Worm (Caenorhabditis elegans): ENCODE data around the gene B0478.3.

B0478.3 gene

ce11 chrIV:6920063-6920462 is 44.3 kb downstream of the B0478.3 start, which contains the start of gene T22D1.18:
T22D1.18 (minus strand) TSS chrIV:6920163.
- no peak for TF ChIP-seq rpc-1 (optimal IDR thresholded peaks at IDR 0.05)
- TF ChIP-seq rpc-1 (tag; optimal IDR thresholded peaks at IDR 0.05): no peak
- TF ChIP-seq hmg-1.2 (GFP tag; IDR thresholded peaks at IDR 0.05): no peak
- no peak for TF ChIP-seq atf-7 (tag; optimal IDR thresholded peaks at IDR 0.05)
- TF ChIP-seq lin-40 (tag; optimal IDR thresholded peaks at IDR 0.05): no peak
- no peak for TF ChIP-seq bed-1 (GFP tag; IDR thresholded peaks at IDR 0.05)
- TF ChIP-seq sea-2 (GFP tag; IDR thresholded peaks at IDR 0.05): no peak
- no peak for TF ChIP-seq Y67H2A.10 (GFP tag; conservative IDR thresholded peaks at IDR 0.05)
- no peak for TF ChIP-seq ztf-25 (GFP tag; IDR thresholded peaks at IDR 0.05)
- TF ChIP-seq somi-1 (GFP tag; optimal IDR thresholded peaks at IDR 0.05): no peak
- TF ChIP-seq lag-1 (GFP tag; IDR thresholded peaks at IDR 0.05): no peak
- TF ChIP-seq cebp-2 (GFP tag; IDR thresholded peaks at IDR 0.05): no peak
- no peak for TF ChIP-seq T26A5.8 (tag; optimal IDR thresholded peaks at IDR 0.05)
- TF ChIP-seq rcor-1 (GFP tag; IDR thresholded peaks at IDR 0.05): no peak

- TF ChIP-seq lsl-1 (GFP tag; optimal IDR thresholded peaks at IDR 0.05): peak; percentile 65
- peak; percentile 53 for TF ChIP-seq tlf-1 (GFP tag; optimal IDR thresholded peaks at IDR 0.05)
- no peak for TF ChIP-seq repo-1 (tag; optimal IDR thresholded peaks at IDR 0.05)
- 0 out of 2 replicates have a peak, but pooled peaks have one; percentile 35 for TF ChIP-seq Y95B8A.8 (GFP tag; IDR thresholded peaks at IDR 0.05)
- peak; percentile 62 for TF ChIP-seq Y53G8AR.9 (GFP tag; conservative IDR thresholded peaks at IDR 0.05)
- TF ChIP-seq attf-6 (GFP tag; IDR thresholded peaks at IDR 0.05): 0 out of 2 replicates have a peak, but pooled peaks have one; percentile 19
- peak; percentile 52 for TF ChIP-seq ZK185.1 (tag; optimal IDR thresholded peaks at IDR 0.05; ENCODE audit: poor library complexity, severe bottlenecking)
- no peak for TF ChIP-seq ceh-27 (GFP tag; optimal IDR thresholded peaks at IDR 0.05)
- TF ChIP-seq him-1 (tag; optimal IDR thresholded peaks at IDR 0.05): peak; percentile 66
- no peak for TF ChIP-seq fkh-3 (tag; optimal IDR thresholded peaks at IDR 0.05)
- TF ChIP-seq nhr-80 (tag; optimal IDR thresholded peaks at IDR 0.05): peak; percentile 56
- TF ChIP-seq pha-4 (tag; optimal IDR thresholded peaks at IDR 0.05): peak; percentile 49
- no peak for TF ChIP-seq ccch-3 (GFP tag; optimal IDR thresholded peaks at IDR 0.05)
- no peak for TF ChIP-seq hrde-1 (tag; optimal IDR thresholded peaks at IDR 0.05; ENCODE audit: borderline replicate concordance)
- no peak for TF ChIP-seq unc-130 (GFP tag; optimal IDR thresholded peaks at IDR 0.05)
- TF ChIP-seq ceh-58 (GFP tag; IDR thresholded peaks at IDR 0.05): no peak
- no peak; the same call in 1 of the 2 replicates for TF ChIP-seq madf-8 (GFP tag; conservative IDR thresholded peaks at IDR 0.05)
- TF ChIP-seq let-607 (tag; optimal IDR thresholded peaks at IDR 0.05): peak in 1 of 2 experiments; percentile 26
- no peak for TF ChIP-seq atf-7 (tag; optimal IDR thresholded peaks at IDR 0.05)
- TF ChIP-seq ztf-26 (tag; optimal IDR thresholded peaks at IDR 0.05): peak; percentile 17
- peak; percentile 56 for TF ChIP-seq snpc-1.3 (tag; optimal IDR thresholded peaks at IDR 0.05; ENCODE audit: insufficient read depth)
- TF ChIP-seq attf-5 (GFP tag; optimal IDR thresholded peaks at IDR 0.05): peak; percentile 97
- no peak for TF ChIP-seq nhr-120 (GFP tag; IDR thresholded peaks at IDR 0.05)
- no peak for TF ChIP-seq madf-3 (GFP tag; IDR thresholded peaks at IDR 0.05)
- no peak for TF ChIP-seq aptf-3 (GFP tag; IDR thresholded peaks at IDR 0.05)
- TF ChIP-seq mes-4 (tag; optimal IDR thresholded peaks at IDR 0.05): no peak
- TF ChIP-seq T26A5.8 (tag; optimal IDR thresholded peaks at IDR 0.05): no peak
- TF ChIP-seq ceh-100 (GFP tag; IDR thresholded peaks at IDR 0.05): peak; percentile 26; the same call in 1 of the 2 replicates
- peak; percentile 69 for TF ChIP-seq dpl-1 (GFP tag; optimal IDR thresholded peaks at IDR 0.05)
- TF ChIP-seq madf-6 (GFP tag; IDR thresholded peaks at IDR 0.05): no peak; the same call in 1 of the 2 replicates
- TF ChIP-seq efl-1 (GFP tag; optimal IDR thresholded peaks at IDR 0.05): peak; percentile 58
- no peak for TF ChIP-seq F39B2.1 (GFP tag; IDR thresholded peaks at IDR 0.05)
- TF ChIP-seq somi-1 (GFP tag; optimal IDR thresholded peaks at IDR 0.05): peak; percentile 65
- peak; percentile 97 for TF ChIP-seq ztf-18 (tag; optimal IDR thresholded peaks at IDR 0.05)
- peak; percentile 23 for TF ChIP-seq xnd-1 (tag; optimal IDR thresholded peaks at IDR 0.05)
- no peak for TF ChIP-seq hmg-20 (GFP tag; IDR thresholded peaks at IDR 0.05)
- peak; percentile 83 for TF ChIP-seq mcd-1 (GFP tag; IDR thresholded peaks at IDR 0.05)
These were observed 45.1 kb downstream of the B0478.3 start, which contains the start of gene ruvb-2 for ce11 chrIV:6919318-6919717. ruvb-2 (minus strand) TSS chrIV:6919406.
